Worm (Caenorhabditis elegans) whole organism, late embryonic: ENCODE measurements around the gene coh-4.

Experiments
- C08G9.2 ChIP-seq: sonication (generic microtip); optimal IDR thresholded peaks from 2 replicates; lab custom pipeline; 2016; ENCODE audit warnings: mild to moderate bottlenecking, missing genetic modification characterization, moderate library complexity, missing compliant biosample characterization
- C38D4.7 ChIP-seq: fragments of 200-800 bp; sonication (Bioruptor generic); optimal IDR thresholded peaks from 2 replicates; lab custom pipeline; 2018; ENCODE audit warnings: mild to moderate bottlenecking, missing genetic modification characterization, moderate library complexity, missing compliant biosample characterization
- F13H6.1 ChIP-seq: sonication (generic microtip); optimal IDR thresholded peaks from 2 replicates; lab custom pipeline; 2016; ENCODE audit warnings: missing genetic modification characterization, missing compliant biosample characterization
- K02D7.2 ChIP-seq: sonication (generic microtip); optimal IDR thresholded peaks from 2 replicates; lab custom pipeline; 2017; ENCODE audit warnings: mild to moderate bottlenecking, missing genetic modification characterization, missing compliant biosample characterization
- ama-1 ChIP-seq: fragments of 150-350 bp; optimal IDR thresholded peaks from 2 replicates; lab custom pipeline; 2014
- ceh-18 ChIP-seq: sonication (generic microtip); optimal IDR thresholded peaks from 2 replicates; lab custom pipeline; 2016; ENCODE audit warnings: missing genetic modification characterization, missing compliant biosample characterization
- ceh-22 ChIP-seq: sonication (generic microtip); optimal IDR thresholded peaks from 2 replicates; lab custom pipeline; 2017; ENCODE audit warnings: missing biosample characterization, missing genetic modification characterization
- ceh-24 ChIP-seq: sonication (generic microtip); optimal IDR thresholded peaks from 2 replicates; lab custom pipeline; 2016; ENCODE audit warnings: mild to moderate bottlenecking, missing genetic modification characterization, missing compliant biosample characterization
- ceh-30 ChIP-seq: fragments of 150-350 bp; optimal IDR thresholded peaks from 2 replicates; lab custom pipeline; 2014; ENCODE audit warnings: missing biosample characterization, missing genetic modification characterization
- ceh-31 ChIP-seq: sonication (generic microtip); optimal IDR thresholded peaks from 2 replicates; lab custom pipeline; 2016; ENCODE audit warnings: missing genetic modification characterization, missing compliant biosample characterization
- ceh-34 ChIP-seq: sonication (generic microtip); optimal IDR thresholded peaks from 2 replicates; lab custom pipeline; 2016; ENCODE audit warnings: mild to moderate bottlenecking, missing genetic modification characterization, missing compliant biosample characterization
- ceh-6 ChIP-seq: fragments of 200-800 bp; sonication (Bioruptor generic); optimal IDR thresholded peaks from 2 replicates; lab custom pipeline; 2018; ENCODE audit warnings: mild to moderate bottlenecking, missing genetic modification characterization, missing compliant biosample characterization
- ets-4 ChIP-seq: sonication (generic microtip); optimal IDR thresholded peaks from 2 replicates; lab custom pipeline; 2016; ENCODE audit warnings: missing genetic modification characterization, missing compliant biosample characterization
- eyg-1 ChIP-seq: sonication (generic microtip); optimal IDR thresholded peaks from 2 replicates; lab custom pipeline; 2016; ENCODE audit warnings: missing genotype, missing genetic modification characterization, missing compliant biosample characterization
- fax-1 ChIP-seq: sonication (generic microtip); optimal IDR thresholded peaks from 2 replicates; lab custom pipeline; 2016; ENCODE audit warnings: missing genotype, missing genetic modification characterization, missing compliant biosample characterization
- fkh-10 ChIP-seq: fragments of 150-350 bp; optimal IDR thresholded peaks from 2 replicates; lab custom pipeline; 2014; ENCODE audit warnings: missing biosample characterization, missing genetic modification reagents, missing genetic modification characterization
- fkh-6 ChIP-seq: sonication (generic microtip); optimal IDR thresholded peaks from 2 replicates; lab custom pipeline; 2016; ENCODE audit warnings: missing genetic modification characterization, missing compliant biosample characterization
- gmeb-2 ChIP-seq: sonication (generic microtip); optimal IDR thresholded peaks from 2 replicates; lab custom pipeline; 2016; ENCODE audit warnings: missing genetic modification characterization, inconsistent platforms, missing compliant biosample characterization
- hlh-30 ChIP-seq: sonication (generic microtip); optimal IDR thresholded peaks from 2 replicates; lab custom pipeline; 2017; ENCODE audit warnings: antibody characterized with exemption, missing genetic modification characterization, missing compliant biosample characterization; ENCODE audit not compliant: insufficient read depth
- lin-11 ChIP-seq: fragments of 200-800 bp; sonication (Bioruptor generic); optimal IDR thresholded peaks from 2 replicates; lab custom pipeline; 2018; ENCODE audit warnings: mild to moderate bottlenecking, missing genetic modification characterization, missing compliant biosample characterization
- nfya-1 ChIP-seq: sonication (generic microtip); optimal IDR thresholded peaks from 2 replicates; lab custom pipeline; 2017; ENCODE audit warnings: missing genetic modification characterization, mild to moderate bottlenecking, missing compliant biosample characterization, antibody characterized with exemption, moderate library complexity
- nhr-232 ChIP-seq: sonication (generic microtip); optimal IDR thresholded peaks from 2 replicates; lab custom pipeline; 2016; ENCODE audit warnings: missing genetic modification characterization, missing compliant biosample characterization
- npax-4 ChIP-seq: sonication (generic microtip); optimal IDR thresholded peaks from 2 replicates; lab custom pipeline; 2016; ENCODE audit warnings: missing genetic modification characterization, missing compliant biosample characterization
- pat-9 ChIP-seq: fragments of 200-800 bp; sonication (Bioruptor generic); optimal IDR thresholded peaks from 2 replicates; lab custom pipeline; 2018; ENCODE audit warnings: mild to moderate bottlenecking, missing genetic modification characterization, moderate library complexity, missing compliant biosample characterization
- pax-1 ChIP-seq: fragments of 150-350 bp; optimal IDR thresholded peaks from 2 replicates; lab custom pipeline; 2014; ENCODE audit warnings: missing biosample characterization, missing genetic modification characterization
- pha-4 ChIP-seq: fragments of 150-350 bp; optimal IDR thresholded peaks from 2 replicates; lab custom pipeline; 2018; ENCODE audit warnings: missing biosample characterization, missing genetic modification reagents, missing genetic modification characterization
- pqm-1 ChIP-seq: sonication (generic microtip); optimal IDR thresholded peaks from 2 replicates; lab custom pipeline; 2016; ENCODE audit warnings: missing genetic modification characterization, missing compliant biosample characterization
- sdc-2 ChIP-seq: sonication (generic microtip); optimal IDR thresholded peaks from 2 replicates; lab custom pipeline; 2016; ENCODE audit warnings: missing genotype, missing genetic modification characterization, missing compliant biosample characterization
- sox-2 ChIP-seq: fragments of 200-800 bp; sonication (Bioruptor generic); IDR thresholded peaks from 2 replicates; pipeline ENCODE4 v1.3.6; 2022; ENCODE audit warnings: missing genetic modification reagents, missing genetic modification characterization, missing compliant biosample characterization
- tbx-2 ChIP-seq: sonication (generic microtip); optimal IDR thresholded peaks from 2 replicates; lab custom pipeline; 2016; ENCODE audit warnings: missing genetic modification characterization, missing compliant biosample characterization
- tbx-7 ChIP-seq: sonication (generic microtip); optimal IDR thresholded peaks from 2 replicates; lab custom pipeline; 2016; ENCODE audit warnings: missing genotype, missing genetic modification characterization, missing compliant biosample characterization
- unc-42 ChIP-seq: sonication (generic microtip); optimal IDR thresholded peaks from 2 replicates; lab custom pipeline; 2016; ENCODE audit warnings: missing genotype, missing genetic modification characterization, missing compliant biosample characterization
- unc-55 ChIP-seq: sonication (generic microtip); optimal IDR thresholded peaks from 2 replicates; lab custom pipeline; 2017; ENCODE audit warnings: missing biosample characterization, missing genetic modification reagents, missing genetic modification characterization
- unc-86 ChIP-seq: sonication (generic microtip); optimal IDR thresholded peaks from 2 replicates; lab custom pipeline; 2016; ENCODE audit warnings: missing genetic modification characterization, missing compliant biosample characterization
- zip-5 ChIP-seq: sonication (generic microtip); optimal IDR thresholded peaks from 2 replicates; lab custom pipeline; 2016; ENCODE audit warnings: missing genetic modification characterization, missing compliant biosample characterization

coh-4 gene

DNA sequence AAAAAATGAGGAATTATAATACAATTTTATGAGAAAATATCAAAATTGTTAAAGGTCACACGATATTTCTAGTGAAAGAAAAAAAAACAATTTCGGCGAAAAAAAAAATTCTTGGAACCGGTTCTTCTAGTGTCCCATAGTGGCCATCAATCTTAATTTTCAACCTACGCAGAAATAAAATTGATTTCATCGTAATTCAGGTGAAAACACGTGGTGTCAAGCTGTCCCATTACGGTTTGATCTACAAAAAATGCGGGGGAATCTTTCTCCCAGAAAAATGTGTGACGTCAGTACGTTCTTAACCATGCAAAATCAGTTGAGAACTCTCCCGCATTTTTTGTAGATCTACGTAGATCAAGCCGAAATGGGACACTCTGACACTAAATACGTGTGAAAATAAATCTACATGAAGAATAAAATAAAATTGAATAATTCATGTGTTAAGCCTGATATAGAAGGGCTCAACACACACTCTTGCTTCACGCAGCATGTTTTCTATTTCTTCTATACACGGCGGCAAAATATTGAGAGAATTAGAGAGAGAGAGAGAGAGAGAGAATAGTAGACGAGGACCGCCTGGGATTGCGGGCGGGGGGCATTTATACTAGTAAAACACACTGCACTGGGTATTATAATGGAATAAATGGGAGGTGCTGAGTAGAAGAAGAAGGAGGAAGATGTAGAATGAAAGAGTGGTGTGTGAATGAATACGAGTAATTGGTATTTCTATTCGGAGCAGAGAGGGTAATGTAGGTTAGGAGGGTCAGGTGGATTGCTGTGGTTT is 17.4 kb upstream of the coh-4 start:
- TF ChIP-seq F13H6.1 (tag; lab: Kevin White, UChicago) (no peak), ceh-31 (tag; lab: Kevin White, UChicago) (peak; percentile 73), pha-4 (tag; lab: Kevin White, UChicago) (no peak), ama-1 (lab: Kevin White, UChicago) (no peak), ceh-18 (tag; lab: Kevin White, UChicago) (peak; percentile 4), sox-2 (GFP tag; lab: Robert Waterston, UW) (peak; percentile 21; the same call in 1 of the 2 replicates), C08G9.2 (tag; lab: Kevin White, UChicago) (peak; percentile 11), unc-42 (tag; lab: Kevin White, UChicago) (peak; percentile 74), tbx-2 (peak; percentile 10), fkh-6 (tag; lab: Kevin White, UChicago) (no peak), fkh-10 (GFP tag; lab: Kevin White, UChicago) (no peak), fax-1 (peak; percentile 10), nfya-1 (tag; lab: Kevin White, UChicago) (peak; percentile 38), tbx-7 (tag; lab: Kevin White, UChicago) (no peak), unc-55 (peak; percentile 19), ceh-34 (tag; lab: Kevin White, UChicago) (peak; percentile 10)

DNA sequence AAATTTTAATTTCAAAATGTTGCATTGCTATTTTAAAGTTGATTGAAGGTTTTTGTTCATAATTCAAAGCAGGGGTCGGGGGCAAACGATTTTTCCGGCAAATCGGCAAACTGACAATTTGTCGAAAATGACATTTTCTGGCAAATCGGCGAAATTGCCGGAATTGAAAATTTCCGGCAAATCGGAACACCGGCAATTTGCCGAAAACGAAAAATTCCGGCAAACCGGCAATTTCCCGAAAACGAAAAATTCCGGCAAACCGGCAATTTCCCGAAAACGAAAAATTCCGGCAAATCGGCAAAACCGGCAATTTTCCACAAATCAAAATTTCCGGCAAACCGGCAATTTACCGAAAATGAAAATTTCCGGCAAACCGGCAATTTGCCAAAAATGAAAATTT is 14.8 kb upstream of the coh-4 start:
- no peak for TF ChIP-seq zip-5 (tag; lab: Kevin White, UChicago)
- no peak for TF ChIP-seq C38D4.7 (GFP tag; lab: Kevin White, UChicago)
- no peak for TF ChIP-seq fax-1
- no peak for TF ChIP-seq nhr-232 (tag; lab: Kevin White, UChicago)
- TF ChIP-seq sdc-2 (tag; lab: Kevin White, UChicago), result no peak
- no peak for TF ChIP-seq tbx-2
- TF ChIP-seq ceh-6 (GFP tag; lab: Kevin White, UChicago), result no peak
- TF ChIP-seq eyg-1 (tag; lab: Kevin White, UChicago), result no peak
- no peak for TF ChIP-seq gmeb-2 (tag; lab: Kevin White, UChicago)
- no peak for TF ChIP-seq ama-1 (lab: Kevin White, UChicago)
- no peak for TF ChIP-seq ceh-18 (tag; lab: Kevin White, UChicago)
- no peak for TF ChIP-seq unc-86 (tag; lab: Kevin White, UChicago)
- no peak for TF ChIP-seq lin-11 (tag; lab: Kevin White, UChicago)
- TF ChIP-seq pat-9 (tag; lab: Kevin White, UChicago), result no peak

DNA sequence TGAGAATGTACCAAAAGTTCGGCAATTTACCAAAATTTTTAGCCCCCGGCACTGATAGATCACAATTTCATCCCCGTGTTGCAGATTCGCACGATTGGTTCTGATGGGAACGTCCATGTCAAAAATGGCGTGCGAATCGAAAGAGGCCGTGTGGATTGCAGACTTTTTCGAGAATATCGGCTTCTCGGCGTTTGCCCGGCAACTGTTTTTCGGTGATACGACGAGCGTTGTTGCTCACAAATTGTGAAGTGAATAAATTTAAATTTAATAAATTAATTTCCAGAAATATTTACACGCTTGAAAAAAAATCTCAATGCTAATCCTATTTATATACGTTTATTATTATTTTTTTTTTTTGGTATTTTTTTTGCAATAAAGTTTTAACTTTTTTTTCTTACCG is 14.2 kb upstream of the coh-4 start:
- TF ChIP-seq F13H6.1 (tag; lab: Kevin White, UChicago) (no peak), C38D4.7 (GFP tag; lab: Kevin White, UChicago) (no peak), lin-11 (tag; lab: Kevin White, UChicago) (no peak), ets-4 (no peak), pqm-1 (no peak), npax-4 (tag; lab: Kevin White, UChicago) (no peak), ceh-22 (no peak), ceh-30 (tag; lab: Kevin White, UChicago) (no peak), pax-1 (tag; lab: Kevin White, UChicago) (no peak), K02D7.2 (tag; lab: Kevin White, UChicago) (no peak), fax-1 (no peak)

DNA sequence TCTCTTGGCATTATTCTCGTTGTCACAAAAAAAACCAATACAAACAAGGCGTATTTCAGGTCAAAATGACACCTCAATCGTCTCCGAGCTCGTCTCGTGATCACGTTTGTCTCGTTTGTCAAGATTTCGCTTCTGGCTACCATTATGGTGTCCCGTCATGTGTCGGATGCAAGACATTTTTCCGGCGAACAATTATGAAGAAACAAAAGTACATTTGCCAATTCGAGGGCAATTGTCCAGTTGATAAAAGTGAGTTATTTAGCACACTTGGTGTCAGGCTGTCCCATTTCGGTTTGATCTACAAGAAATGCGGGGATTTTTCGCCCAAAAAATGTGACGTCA is 11.7 kb upstream of the coh-4 start, which contains the start of gene nhr-114:
nhr-114 (plus strand) TSS at position 59 of the 342 bp plus-strand sequence.
- TF ChIP-seq pha-4 (tag; lab: Kevin White, UChicago), result no peak
- no peak for TF ChIP-seq F13H6.1 (tag; lab: Kevin White, UChicago)
- TF ChIP-seq ceh-24 (tag; lab: Kevin White, UChicago), result no peak
- TF ChIP-seq hlh-30, result peak; percentile 22
- TF ChIP-seq C38D4.7 (GFP tag; lab: Kevin White, UChicago), result no peak
- no peak for TF ChIP-seq nhr-232 (tag; lab: Kevin White, UChicago)
- TF ChIP-seq, all 69 proteins: peak for 1
